Worm (Caenorhabditis elegans) whole organism, L4 larva: ENCODE data around the gene ucr-1.

ENCODE experiments used
- D1046.2 ChIP-seq: fragments of 200-800 bp; sonication (Bioruptor generic); IDR thresholded peaks from 2 replicates; pipeline ENCODE4 v1.3.6; 2022; ENCODE audit warnings: missing genetic modification characterization, missing compliant biosample characterization
- F37D6.2 ChIP-seq: sonication (generic microtip); optimal IDR thresholded peaks from 2 replicates; lab custom pipeline; 2016; ENCODE audit warnings: mild to moderate bottlenecking, missing genetic modification characterization, missing compliant biosample characterization
- F49E8.2 ChIP-seq: sonication (generic microtip); optimal IDR thresholded peaks from 2 replicates; lab custom pipeline; 2016; ENCODE audit warnings: missing compliant biosample characterization, mild to moderate bottlenecking, missing genetic modification characterization, borderline replicate concordance
- T26A8.4 ChIP-seq: fragments of 200-800 bp; sonication (Bioruptor generic); IDR thresholded peaks from 2 replicates; pipeline ENCODE4 v1.3.6; 2022; ENCODE audit warnings: missing genetic modification characterization, missing compliant biosample characterization
- Y48G9A.11 ChIP-seq: fragments of 200-800 bp; sonication (Bioruptor generic); IDR thresholded peaks from 2 replicates; pipeline ENCODE4 v1.3.6; 2022; ENCODE audit warnings: missing genetic modification reagents, missing genetic modification characterization, missing compliant biosample characterization
- Y5F2A.4 ChIP-seq: fragments of 200-800 bp; sonication (Bioruptor generic); optimal IDR thresholded peaks from 2 replicates; lab custom pipeline; 2018; ENCODE audit warnings: mild to moderate bottlenecking, missing genetic modification characterization, missing compliant biosample characterization
- aly-2 ChIP-seq: sonication (generic microtip); optimal IDR thresholded peaks from 2 replicates; lab custom pipeline; 2018; ENCODE audit warnings: missing biosample characterization, missing genetic modification characterization
- ama-1 ChIP-seq: fragments of 150-350 bp; optimal IDR thresholded peaks from 2 replicates; lab custom pipeline; 2014; ENCODE audit warnings: inconsistent platforms, mixed read lengths
- attf-4 ChIP-seq: sonication (generic microtip); optimal IDR thresholded peaks from 3 replicates; lab custom pipeline; 2017; ENCODE audit warnings: missing biosample characterization, missing genetic modification characterization
- ceh-28 ChIP-seq: fragments of 150-350 bp; optimal IDR thresholded peaks from 2 replicates; lab custom pipeline; 2014; ENCODE audit warnings: missing biosample characterization, missing genetic modification reagents, missing genetic modification characterization
- ceh-32 ChIP-seq: sonication (generic microtip); optimal IDR thresholded peaks from 2 replicates; lab custom pipeline; 2016; ENCODE audit warnings: mild to moderate bottlenecking, missing genetic modification characterization, missing compliant biosample characterization; ENCODE audit not compliant: poor library complexity
- ceh-44 ChIP-seq: fragments of 200-800 bp; sonication (Bioruptor generic); IDR thresholded peaks from 2 replicates; pipeline ENCODE4 v1.3.6; 2022; ENCODE audit warnings: missing genetic modification reagents, missing genetic modification characterization, missing compliant biosample characterization
- ceh-62 ChIP-seq: sonication (generic microtip); optimal IDR thresholded peaks from 2 replicates; lab custom pipeline; 2017; ENCODE audit warnings: missing biosample characterization, missing genetic modification characterization
- daf-12 ChIP-seq: fragments of 150-350 bp; optimal IDR thresholded peaks from 2 replicates; lab custom pipeline; 2014; ENCODE audit warnings: missing biosample characterization, missing genetic modification reagents, missing genetic modification characterization
- daf-16 ChIP-seq, 3 experiments: sonication (generic microtip); optimal IDR thresholded peaks; 2 replicates each; lab custom pipeline; 2016 to 2017; ENCODE audit warnings: missing genetic modification characterization in 3 of 3, missing genetic modification reagents in 3 of 3, mild to moderate bottlenecking in 2 of 3, missing compliant biosample characterization in 2 of 3, missing biosample characterization in 1 of 3, moderate library complexity in 1 of 3
- daf-19 ChIP-seq: fragments of 200-800 bp; sonication (Bioruptor generic); conservative IDR thresholded peaks from 2 replicates; pipeline ENCODE4 v1.3.6; 2022; ENCODE audit warnings: missing genetic modification characterization, missing compliant biosample characterization
- dmd-6 ChIP-seq: fragments of 200-800 bp; sonication (Bioruptor generic); IDR thresholded peaks from 2 replicates; pipeline ENCODE4 v1.3.6; 2022; ENCODE audit warnings: missing genetic modification reagents, missing genetic modification characterization, missing compliant biosample characterization
- duxl-1 ChIP-seq: sonication (generic microtip); optimal IDR thresholded peaks from 2 replicates; lab custom pipeline; 2016; ENCODE audit warnings: mild to moderate bottlenecking, missing genetic modification characterization, moderate library complexity, missing compliant biosample characterization; ENCODE audit not compliant: poor library complexity
- dve-1 ChIP-seq: sonication (generic microtip); optimal IDR thresholded peaks from 2 replicates; lab custom pipeline; 2017; ENCODE audit warnings: antibody characterized with exemption, mild to moderate bottlenecking, missing genetic modification characterization, missing compliant biosample characterization; ENCODE audit not compliant: insufficient read depth
- fkh-10 ChIP-seq: fragments of 150-350 bp; optimal IDR thresholded peaks from 2 replicates; lab custom pipeline; 2014; ENCODE audit warnings: missing biosample characterization, missing genetic modification reagents, missing genetic modification characterization
- hif-1 ChIP-seq, 2 experiments: sonication (generic microtip); optimal IDR thresholded peaks; 2 replicates each; lab custom pipeline; 2016 to 2017; ENCODE audit warnings: missing compliant biosample characterization in 2 of 2, missing genetic modification characterization in 2 of 2, missing genetic modification reagents in 2 of 2, missing genotype in 2 of 2, mild to moderate bottlenecking in 1 of 2
- hlh-30 ChIP-seq: sonication (generic microtip); optimal IDR thresholded peaks from 2 replicates; lab custom pipeline; 2017; ENCODE audit warnings: antibody characterized with exemption, mild to moderate bottlenecking, missing genetic modification characterization, missing compliant biosample characterization; ENCODE audit not compliant: insufficient read depth
- hmg-1.1 ChIP-seq: fragments of 200-800 bp; sonication (Bioruptor generic); IDR thresholded peaks from 2 replicates; pipeline ENCODE4 v1.3.6; 2022; ENCODE audit warnings: missing genetic modification reagents, missing genetic modification characterization, missing compliant biosample characterization
- lim-7 ChIP-seq: fragments of 200-800 bp; sonication (Bioruptor generic); IDR thresholded peaks from 2 replicates; pipeline ENCODE4 v1.3.6; 2022; ENCODE audit warnings: missing genetic modification characterization, missing compliant biosample characterization
- lin-1 ChIP-seq: fragments of 200-800 bp; sonication (Bioruptor generic); IDR thresholded peaks from 2 replicates; pipeline ENCODE4 v1.3.6; 2022; ENCODE audit warnings: missing genetic modification reagents, missing genetic modification characterization, missing compliant biosample characterization
- lin-15B ChIP-seq: fragments of 150-350 bp; sonication (generic microtip); optimal IDR thresholded peaks from 3 replicates; lab custom pipeline; 2014; ENCODE audit warnings: missing biosample characterization, missing genetic modification characterization
- madf-9 ChIP-seq: fragments of 200-800 bp; sonication (Bioruptor generic); conservative IDR thresholded peaks from 2 replicates; pipeline ENCODE4 v1.3.6; 2022; ENCODE audit warnings: missing genetic modification reagents, missing genetic modification characterization, missing compliant biosample characterization
- mdl-1 ChIP-seq, 2 experiments: fragments of 150-350 bp in 1 of 2; sonication (generic microtip) in 1 of 2; optimal IDR thresholded peaks; 2 replicates each; lab custom pipeline; 2014 to 2017; ENCODE audit warnings: missing biosample characterization in 2 of 2, missing genetic modification characterization in 2 of 2
- mdt-29 ChIP-seq: fragments of 200-800 bp; sonication (Bioruptor generic); IDR thresholded peaks from 2 replicates; pipeline ENCODE4 v1.3.6; 2022; ENCODE audit warnings: missing genetic modification reagents, missing genetic modification characterization, missing compliant biosample characterization
- mes-2 ChIP-seq: sonication (generic microtip); optimal IDR thresholded peaks from 2 replicates; lab custom pipeline; 2016; ENCODE audit warnings: missing genotype, mild to moderate bottlenecking, missing genetic modification characterization, missing compliant biosample characterization; ENCODE audit not compliant: poor library complexity, severe bottlenecking
- mxl-3 ChIP-seq: fragments of 200-800 bp; sonication (Bioruptor generic); optimal IDR thresholded peaks from 2 replicates; lab custom pipeline; 2018; ENCODE audit warnings: mild to moderate bottlenecking, missing genetic modification characterization, missing compliant biosample characterization
- nhr-11 ChIP-seq: fragments of 150-350 bp; optimal IDR thresholded peaks from 2 replicates; lab custom pipeline; 2014; ENCODE audit warnings: missing biosample characterization, missing genetic modification characterization
- nhr-28 ChIP-seq: fragments of 150-350 bp; optimal IDR thresholded peaks from 2 replicates; lab custom pipeline; 2014; ENCODE audit warnings: missing biosample characterization, missing genetic modification characterization
- nhr-48 ChIP-seq: sonication (generic microtip); optimal IDR thresholded peaks from 2 replicates; lab custom pipeline; 2016; ENCODE audit warnings: mild to moderate bottlenecking, missing genetic modification characterization, missing compliant biosample characterization
- nhr-76 ChIP-seq: fragments of 150-350 bp; optimal IDR thresholded peaks from 2 replicates; lab custom pipeline; 2014; ENCODE audit warnings: missing biosample characterization, missing genetic modification characterization
- php-3 ChIP-seq: fragments of 200-800 bp; sonication (Bioruptor generic); IDR thresholded peaks from 2 replicates; pipeline ENCODE4 v1.3.6; 2022; ENCODE audit warnings: missing genetic modification reagents, missing genetic modification characterization, missing compliant biosample characterization
- pqm-1 ChIP-seq: sonication (generic microtip); optimal IDR thresholded peaks from 2 replicates; lab custom pipeline; 2017; ENCODE audit warnings: missing biosample characterization, missing genetic modification characterization
- sdz-12 ChIP-seq: fragments of 200-800 bp; sonication (Bioruptor generic); optimal IDR thresholded peaks from 2 replicates; lab custom pipeline; 2018; ENCODE audit warnings: mild to moderate bottlenecking, missing genetic modification characterization, missing compliant biosample characterization
- unc-130 ChIP-seq: sonication (generic microtip); optimal IDR thresholded peaks from 2 replicates; lab custom pipeline; 2016; ENCODE audit warnings: missing genetic modification reagents, missing genetic modification characterization, missing compliant biosample characterization
- unc-39 ChIP-seq: sonication (generic microtip); optimal IDR thresholded peaks from 2 replicates; lab custom pipeline; 2017; ENCODE audit warnings: missing biosample characterization, missing genetic modification characterization
- zag-1 ChIP-seq: fragments of 150-350 bp; optimal IDR thresholded peaks from 2 replicates; lab custom pipeline; 2014; ENCODE audit warnings: missing biosample characterization, missing genetic modification characterization

The ucr-1 gene

ce11 chrIII:5543727-5544345 lies 48.1 kb upstream of the ucr-1 start, which contains the start of gene D1044.1:
TSS of gene D1044.1 (plus strand) at chrIII:5544295.
- TF ChIP-seq Y48G9A.11 (GFP tag; lab: Robert Waterston, UW) (0 out of 2 replicates have a peak, but pooled peaks have one; percentile 51), lin-15B (tag; lab: Kevin White, UChicago) (no peak)

- TF ChIP-seq nhr-11 (tag; lab: Kevin White, UChicago) (no peak), ceh-62 (no peak), mes-2 (tag; lab: Kevin White, UChicago) (peak; percentile 14), madf-9 (GFP tag; lab: Robert Waterston, UW) (no peak), Y48G9A.11 (GFP tag; lab: Robert Waterston, UW) (no peak), lin-1 (GFP tag; lab: Robert Waterston, UW) (no peak), nhr-48 (tag; lab: Kevin White, UChicago) (peak; percentile 19), ceh-28 (tag; lab: Kevin White, UChicago) (no peak), hlh-30 (tag; lab: Kevin White, UChicago) (peak; percentile 2), ceh-44 (GFP tag; lab: Robert Waterston, UW) (no peak), attf-4 (tag; lab: Kevin White, UChicago) (no peak), aly-2 (tag; lab: Kevin White, UChicago) (no peak), dve-1 (tag; lab: Kevin White, UChicago) (peak; percentile 38), zag-1 (tag; lab: Kevin White, UChicago) (no peak), dmd-6 (GFP tag; lab: Robert Waterston, UW) (no peak), nhr-28 (peak; percentile 49), mdl-1 (tag; optimal IDR thresholded peaks at IDR 0.05; lab: Kevin White, UChicago) (peak in 1 of 2 experiments; percentile 51), F49E8.2 (tag; lab: Kevin White, UChicago) (no peak)
These were observed 45.6 kb upstream of the ucr-1 start for ce11 chrIII:5546309-5546708.

- TF ChIP-seq pqm-1 (tag; lab: Kevin White, UChicago): peak; percentile 70
- TF ChIP-seq php-3 (GFP tag; lab: Robert Waterston, UW): no peak
- no peak for TF ChIP-seq hif-1 (tag; optimal IDR thresholded peaks at IDR 0.05; lab: Kevin White, UChicago)
- TF ChIP-seq dmd-6 (GFP tag; lab: Robert Waterston, UW): peak; percentile 55
- TF ChIP-seq daf-16 (GFP tag; optimal IDR thresholded peaks at IDR 0.05; lab: Kevin White, UChicago): no peak
- TF ChIP-seq daf-16 (tag; optimal IDR thresholded peaks at IDR 0.05; lab: Kevin White, UChicago): peak; percentile 30
- TF ChIP-seq ceh-32 (tag; lab: Kevin White, UChicago): no peak
- TF ChIP-seq T26A8.4 (GFP tag; lab: Robert Waterston, UW): no peak
- no peak for TF ChIP-seq sdz-12 (GFP tag; lab: Kevin White, UChicago)
- peak; percentile 31 for TF ChIP-seq mxl-3 (GFP tag; lab: Kevin White, UChicago)
- no peak for TF ChIP-seq duxl-1 (tag; lab: Kevin White, UChicago)
- no peak for TF ChIP-seq Y5F2A.4
- TF ChIP-seq, all 104 proteins: peak for 4
These were observed 45.2 kb upstream of the ucr-1 start, which contains the start of gene F09F7.5 for ce11 chrIII:5546730-5547129. TSS of gene F09F7.5 (plus strand) at chrIII:5546987.

ce11 chrIII:5550193-5550592 lies 41.7 kb upstream of the ucr-1 start:
- TF ChIP-seq ceh-28 (tag; lab: Kevin White, UChicago) (no peak), mdt-29 (GFP tag; lab: Robert Waterston, UW) (no peak), dve-1 (tag; lab: Kevin White, UChicago) (peak; percentile 23), unc-130 (GFP tag; lab: Kevin White, UChicago) (no peak), lim-7 (GFP tag; lab: Robert Waterston, UW) (no peak), dmd-6 (GFP tag; lab: Robert Waterston, UW) (0 out of 2 replicates have a peak, but pooled peaks have one; percentile 12), fkh-10 (GFP tag; lab: Kevin White, UChicago) (no peak), nhr-76 (no peak), unc-39 (tag; lab: Kevin White, UChicago) (no peak), hif-1 (tag; optimal IDR thresholded peaks at IDR 0.05; lab: Kevin White, UChicago) (no peak), nhr-28 (peak; percentile 48), F49E8.2 (tag; lab: Kevin White, UChicago) (no peak), ama-1 (lab: Kevin White, UChicago) (no peak), nhr-11 (tag; lab: Kevin White, UChicago) (no peak), D1046.2 (GFP tag; lab: Robert Waterston, UW) (no peak), lin-15B (tag; lab: Kevin White, UChicago) (no peak), mdl-1 (tag; optimal IDR thresholded peaks at IDR 0.05; lab: Kevin White, UChicago) (peak in 1 of 2 experiments; percentile 32), F37D6.2 (tag; lab: Kevin White, UChicago) (no peak), duxl-1 (tag; lab: Kevin White, UChicago) (no peak), daf-19 (GFP tag; lab: Robert Waterston, UW) (no peak), Y5F2A.4 (no peak), daf-12 (tag; lab: Kevin White, UChicago) (no peak), hmg-1.1 (no peak), php-3 (GFP tag; lab: Robert Waterston, UW) (no peak)
